Fruit fly (Drosophila melanogaster): Measurements from ENCODE around the gene LpR1.

The LpR1 gene

DNA sequence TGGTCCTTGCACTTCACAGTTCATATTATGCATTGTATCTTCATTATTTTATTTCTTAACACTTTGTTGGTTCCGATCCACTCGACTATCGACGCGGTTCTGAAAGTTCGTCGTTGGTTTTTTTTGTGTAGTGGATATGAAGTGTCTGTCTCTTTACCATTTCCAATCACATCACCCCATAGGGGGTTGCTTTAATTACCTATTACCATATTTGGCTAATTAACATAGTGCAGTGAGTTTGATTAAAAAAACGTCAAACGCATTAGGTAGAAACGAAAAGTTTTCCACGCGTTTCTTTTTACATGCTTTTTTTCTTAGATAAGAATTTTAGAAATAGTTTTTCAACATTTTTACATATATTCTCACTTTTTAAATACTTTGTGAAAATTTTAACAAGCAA lies at the start of gene LpR1:
Gene LpR1, minus strand, starts transcription at position 101 of the 400 bp plus-strand sequence.
- TF ChIP-seq dsx (GFP tag; optimal IDR thresholded peaks at IDR 0.05; ENCODE audit: poor library complexity, severe bottlenecking) (no peak), CG32006 (GFP tag; optimal IDR thresholded peaks at IDR 0.05) (no peak), Lpt (GFP tag; optimal IDR thresholded peaks at IDR 0.05) (no peak), CG8319 (GFP tag; optimal IDR thresholded peaks at IDR 0.05) (no peak), Sox102F (GFP tag; optimal IDR thresholded peaks at IDR 0.05) (no peak), Ets96B (tag; optimal IDR thresholded peaks at IDR 0.05) (no peak), Sox15 (GFP tag; optimal IDR thresholded peaks at IDR 0.05) (no peak), CG10669 (GFP tag; optimal IDR thresholded peaks at IDR 0.05) (no peak), CG34406 (GFP tag; optimal IDR thresholded peaks at IDR 0.05) (no peak)

DNA sequence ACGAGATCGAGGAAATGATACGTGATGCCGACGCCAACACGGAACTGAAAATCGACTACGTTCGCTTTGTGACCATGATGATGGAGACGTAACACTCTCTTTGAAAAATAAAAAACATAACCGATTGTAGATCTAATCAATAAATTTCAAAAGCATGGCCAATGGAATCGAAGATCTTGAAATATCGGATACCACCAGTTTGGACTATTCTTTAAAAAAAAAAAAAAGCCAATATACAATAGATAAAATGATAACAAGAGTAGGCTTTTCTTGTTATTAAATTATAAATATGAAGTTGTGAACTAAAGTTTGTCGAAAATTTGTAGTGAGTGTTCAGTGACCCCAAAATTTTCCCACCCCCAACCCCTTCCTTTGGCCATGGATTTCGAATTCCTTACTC lies 48.7 kb upstream of the LpR1 start, which contains the start of the genes Acam and CG17770:
Gene Acam, plus strand, starts transcription at position 301 of the 400 bp plus-strand sequence.
Gene CG17770, plus strand, starts transcription at position 301 of the 400 bp plus-strand sequence.
- TF ChIP-seq CG10669 (GFP tag; optimal IDR thresholded peaks at IDR 0.05) (no peak), CG8119 (GFP tag; IDR thresholded peaks at IDR 0.05) (no peak), CG6792 (GFP tag; optimal IDR thresholded peaks at IDR 0.05) (no peak), CG4318 (GFP tag; optimal IDR thresholded peaks at IDR 0.05) (no peak), Blimp-1 (GFP tag; optimal IDR thresholded peaks at IDR 0.05) (no peak), Sox15 (GFP tag; optimal IDR thresholded peaks at IDR 0.05) (no peak), fkh (GFP tag; optimal IDR thresholded peaks at IDR 0.05) (no peak), Hr39 (GFP tag; optimal IDR thresholded peaks at IDR 0.05) (no peak), CG15336 (GFP tag; IDR thresholded peaks at IDR 0.05) (no peak), OdsH (GFP tag; optimal IDR thresholded peaks at IDR 0.05) (no peak), CG11762 (GFP tag; optimal IDR thresholded peaks at IDR 0.05; ENCODE audit: insufficient read depth) (no peak), CG16779 (tag; optimal IDR thresholded peaks at IDR 0.05) (no peak), esn (GFP tag; optimal IDR thresholded peaks at IDR 0.05) (no peak)

DNA sequence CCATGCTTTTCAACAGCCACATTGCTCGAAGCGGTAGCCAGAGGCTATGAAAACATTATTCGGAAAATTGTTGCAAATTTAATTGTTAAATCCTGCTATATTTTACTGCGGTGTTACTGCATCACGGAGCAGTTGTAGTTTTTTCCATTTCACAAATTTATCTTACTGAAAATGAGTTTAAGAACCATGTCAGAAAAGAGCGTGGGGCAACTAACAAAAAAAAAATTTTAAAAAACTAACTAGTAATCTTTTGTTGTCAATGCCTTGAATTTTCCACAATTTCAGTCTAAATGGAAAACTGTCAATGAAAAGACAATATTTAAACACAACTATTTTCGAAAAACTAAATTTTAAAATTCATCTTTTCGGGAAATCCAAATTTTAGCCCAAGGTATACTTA lies 47.9 kb upstream of the LpR1 start, which contains the start of gene CG5024:
Gene CG5024, plus strand, starts transcription at position 301 of the 400 bp plus-strand sequence.
- no peak for TF ChIP-seq CG3032 (tag; optimal IDR thresholded peaks at IDR 0.05)
- TF ChIP-seq CG6163 (GFP tag; IDR thresholded peaks at IDR 0.05) = no peak
- no peak for TF ChIP-seq salr (GFP tag; optimal IDR thresholded peaks at IDR 0.05)
- TF ChIP-seq Eip78C (GFP tag) = no peak
- no peak for TF ChIP-seq acj6 (GFP tag; optimal IDR thresholded peaks at IDR 0.05)
- TF ChIP-seq CG6854 (GFP tag; optimal IDR thresholded peaks at IDR 0.05) = no peak
- TF ChIP-seq CG7368 (GFP tag; optimal IDR thresholded peaks at IDR 0.05) = no peak
- TF ChIP-seq Eip75B (GFP tag; optimal IDR thresholded peaks at IDR 0.05) = no peak
- TF ChIP-seq dsx (GFP tag; optimal IDR thresholded peaks at IDR 0.05; ENCODE audit: poor library complexity, severe bottlenecking) = no peak
- no peak for TF ChIP-seq Hr4 (GFP tag; optimal IDR thresholded peaks at IDR 0.05)
- no peak for TF ChIP-seq CG11902 (GFP tag; optimal IDR thresholded peaks at IDR 0.05)

DNA sequence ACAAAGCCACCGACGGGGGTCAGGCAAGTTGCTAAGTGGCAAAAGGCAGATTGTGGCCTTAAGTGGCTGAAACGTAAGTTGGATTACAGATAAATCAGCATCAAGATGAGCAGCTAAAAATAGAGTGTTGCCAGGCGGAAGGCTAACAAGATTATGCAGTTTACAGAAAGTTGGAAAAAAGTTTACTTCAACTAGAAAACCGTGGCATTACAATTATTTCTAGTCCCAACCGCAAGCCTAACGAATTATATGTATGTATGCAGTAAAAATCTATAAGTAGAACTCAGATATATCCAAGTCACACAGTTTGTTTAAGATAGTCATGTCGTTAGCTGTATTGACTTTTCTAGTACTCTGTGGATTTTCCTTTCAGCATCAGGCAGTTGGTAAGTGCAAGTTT lies 43.2 kb upstream of the LpR1 start, which contains the start of gene BG642167:
Gene BG642167, plus strand, starts transcription at position 301 of the 400 bp plus-strand sequence.
- TF ChIP-seq Lpt (GFP tag; optimal IDR thresholded peaks at IDR 0.05) = no peak
- no peak for TF ChIP-seq CG11762 (GFP tag; optimal IDR thresholded peaks at IDR 0.05; ENCODE audit: insufficient read depth)
- TF ChIP-seq CG34406 (GFP tag; optimal IDR thresholded peaks at IDR 0.05) = no peak
- TF ChIP-seq CG31627 (GFP tag; optimal IDR thresholded peaks at IDR 0.05) = no peak
- TF ChIP-seq acj6 (GFP tag; optimal IDR thresholded peaks at IDR 0.05) = no peak
- TF ChIP-seq OdsH (GFP tag; optimal IDR thresholded peaks at IDR 0.05) = no peak

DNA sequence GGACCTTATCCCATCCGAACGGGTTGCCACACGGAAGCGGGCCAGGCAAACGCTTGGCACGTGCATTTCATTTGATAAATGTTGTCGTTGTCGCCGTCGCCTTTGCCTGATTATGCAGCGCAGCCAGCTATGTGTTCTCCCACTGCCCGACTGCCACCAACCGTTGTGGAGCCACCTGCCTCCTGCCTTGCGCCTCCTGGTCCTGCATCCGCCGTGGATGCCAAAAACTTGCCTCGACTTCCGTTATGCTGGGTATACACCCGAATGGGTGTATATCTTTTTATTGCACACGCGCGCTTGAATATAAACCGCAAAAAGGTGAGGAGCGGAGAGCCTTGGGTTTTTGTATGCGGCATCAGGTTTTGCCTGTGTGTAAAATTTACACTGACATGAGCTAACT lies 28.9 kb upstream of the LpR1 start:
- no peak for TF ChIP-seq CG15336 (GFP tag; IDR thresholded peaks at IDR 0.05)

DNA sequence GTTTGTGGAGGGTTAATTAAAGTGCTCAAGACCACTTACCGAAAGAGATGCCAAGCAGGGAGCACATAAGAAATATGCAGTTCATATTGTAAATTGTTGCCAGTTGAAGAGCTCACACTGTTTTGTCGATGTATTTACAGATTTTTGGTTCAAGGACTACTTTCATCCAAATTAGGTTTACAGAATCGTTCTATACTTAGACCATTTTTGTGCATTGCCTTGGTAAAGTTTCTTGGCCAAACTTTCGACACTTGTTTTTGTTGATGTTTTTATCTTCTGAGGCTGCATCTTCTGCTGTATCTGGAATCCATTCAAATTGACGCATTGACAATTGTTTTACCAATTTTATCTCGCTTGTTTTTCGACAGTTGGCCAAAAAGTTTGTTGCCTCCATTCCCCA lies 27.5 kb upstream of the LpR1 start, which contains the start of gene CG31093:
Gene CG31093, minus strand, starts transcription at position 101 of the 400 bp plus-strand sequence.
- no peak for TF ChIP-seq CG31627 (GFP tag; optimal IDR thresholded peaks at IDR 0.05)
- TF ChIP-seq svp (GFP tag) = no peak
- TF ChIP-seq CG8319 (GFP tag; optimal IDR thresholded peaks at IDR 0.05) = no peak

Measured in whole organism, prepupa.